Fruit fly (Drosophila melanogaster): ENCODE measurements around the gene Myo61F.

The Myo61F gene

dm6 chr3L:1295693-1296092, 22.6 kb upstream of the Myo61F start, which contains the start of gene Rabex-5 (continued):
- TF ChIP-seq CG30403 (GFP tag; optimal IDR thresholded peaks at IDR 0.05) (peak; percentile 41), Stat92E (GFP tag; optimal IDR thresholded peaks at IDR 0.05) (no peak), stwl (tag; optimal IDR thresholded peaks at IDR 0.05) (peak; percentile 87), CG17361 (GFP tag; IDR thresholded peaks at IDR 0.05) (no peak), ac (GFP tag; optimal IDR thresholded peaks at IDR 0.05) (no peak), CG13775 (GFP tag; optimal IDR thresholded peaks at IDR 0.05) (no peak), trem (tag; optimal IDR thresholded peaks at IDR 0.05) (peak; percentile 52), pum (GFP tag; optimal IDR thresholded peaks at IDR 0.05) (no peak), CG12155 (GFP tag; optimal IDR thresholded peaks at IDR 0.05) (peak; percentile 45), Mad (GFP tag; optimal IDR thresholded peaks at IDR 0.05) (no peak), yki (optimal IDR thresholded peaks at IDR 0.05) (no peak), h (optimal IDR thresholded peaks at IDR 0.05) (no peak), mld (GFP tag; IDR thresholded peaks at IDR 0.05; ENCODE audit: partially characterized antibody) (peak; percentile 66; the same call in 2 of the 3 replicates), cato (GFP tag; optimal IDR thresholded peaks at IDR 0.05; ENCODE audit: borderline replicate concordance) (no peak), Mrtf (GFP tag; IDR thresholded peaks at IDR 0.05) (no peak), CG14050 (GFP tag; IDR thresholded peaks at IDR 0.05) (no peak), CHES-1-like (GFP tag; optimal IDR thresholded peaks at IDR 0.05) (peak; percentile 67), CG15601 (tag; optimal IDR thresholded peaks at IDR 0.05) (no peak), Neu2 (GFP tag; optimal IDR thresholded peaks at IDR 0.05; ENCODE audit: borderline replicate concordance) (no peak), CG3847 (GFP tag; IDR thresholded peaks at IDR 0.05) (peak; percentile 65), CG12744 (GFP tag; optimal IDR thresholded peaks at IDR 0.05) (no peak), Side (GFP tag; optimal IDR thresholded peaks at IDR 0.05) (no peak), slp2 (GFP tag; optimal IDR thresholded peaks at IDR 0.05) (no peak), CG9609 (GFP tag; optimal IDR thresholded peaks at IDR 0.05) (no peak), slou (GFP tag; optimal IDR thresholded peaks at IDR 0.05) (peak; percentile 13), CG13287 (GFP tag; IDR thresholded peaks at IDR 0.05; ENCODE audit: partially characterized antibody) (peak; percentile 87), onecut (GFP tag; IDR thresholded peaks at IDR 0.05) (no peak), CG10462 (GFP tag; optimal IDR thresholded peaks at IDR 0.05) (no peak), Bteb2 (GFP tag; optimal IDR thresholded peaks at IDR 0.05) (peak; percentile 36), dmrt99B (tag; optimal IDR thresholded peaks at IDR 0.05) (no peak), NFAT (GFP tag; IDR thresholded peaks at IDR 0.05) (peak; percentile 44; the same call in 1 of the 2 replicates), pnt (GFP tag; optimal IDR thresholded peaks at IDR 0.05) (no peak), hb (GFP tag; IDR thresholded peaks at IDR 0.05; ENCODE audit: partially characterized antibody) (peak; percentile 71; the same call in 2 of the 3 replicates), salm (tag; optimal IDR thresholded peaks at IDR 0.05) (no peak), ttk (GFP tag; IDR thresholded peaks at IDR 0.05) (no peak), Ptx1 (GFP tag; IDR thresholded peaks at IDR 0.05) (peak; percentile 21; the same call in 1 of the 2 replicates), Gug (GFP tag; IDR thresholded peaks at IDR 0.05) (peak; percentile 52; the same call in 2 of the 4 replicates), Bdp1 (GFP tag; optimal IDR thresholded peaks at IDR 0.05) (no peak), croc (GFP tag; conservative IDR thresholded peaks at IDR 0.05) (no peak), CG7357 (GFP tag; IDR thresholded peaks at IDR 0.05) (no peak), Asciz (GFP tag; optimal IDR thresholded peaks at IDR 0.05) (no peak), CG17359 (tag; optimal IDR thresholded peaks at IDR 0.05) (no peak), CG31365 (tag; optimal IDR thresholded peaks at IDR 0.05) (no peak), E2f1 (GFP tag; IDR thresholded peaks at IDR 0.05) (no peak), tup (GFP tag; optimal IDR thresholded peaks at IDR 0.05) (no peak), fd102C (GFP tag; optimal IDR thresholded peaks at IDR 0.05) (no peak), CG10321 (GFP tag; IDR thresholded peaks at IDR 0.05) (no peak), CG42726 (GFP tag; IDR thresholded peaks at IDR 0.05; ENCODE audit: partially characterized antibody) (peak; percentile 87), ap (GFP tag; IDR thresholded peaks at IDR 0.05) (no peak), Six4 (GFP tag; optimal IDR thresholded peaks at IDR 0.05) (no peak), CG3281 (GFP tag; optimal IDR thresholded peaks at IDR 0.05) (no peak), Lhr (GFP tag; optimal IDR thresholded peaks at IDR 0.05) (peak; percentile 94)

Measured in whole organism, embryonic.